In the genomic region with DNA sequence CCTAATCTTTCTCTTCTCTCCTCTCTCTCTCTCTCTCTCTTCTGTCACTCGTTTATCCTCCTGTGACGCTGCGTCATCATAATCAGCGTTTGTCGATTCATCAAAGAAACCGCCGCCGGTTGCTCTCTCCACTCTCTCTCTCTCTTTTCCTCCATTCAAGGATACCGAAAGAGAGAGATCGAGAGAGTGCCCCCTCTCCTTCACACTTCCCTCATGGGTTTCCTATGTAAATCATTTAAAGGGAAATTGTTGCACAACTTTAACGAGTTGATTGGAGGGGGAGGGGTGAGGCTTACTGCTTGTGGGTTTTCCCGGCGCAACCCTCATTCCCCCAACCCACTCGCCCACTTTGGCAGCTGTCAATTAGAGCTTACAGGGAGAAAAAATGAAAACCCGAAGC, we compare ENCODE assay signal across 1 fruit fly cellular context.
TF ChIP-seq lines count a peak whose summit lies in the region.

No protein-coding gene starts in this region.

TF ChIP-seq in whole organism, embryonic, 481 proteins besides CTCF, POLR2A, EP300 and RAD21 (continued from another document):
- TF ChIP-seq CG12155 (GFP tag; optimal IDR thresholded peaks at IDR 0.05; lab: Kevin White, UChicago) (peak; percentile 18), gro (GFP tag; optimal IDR thresholded peaks at IDR 0.05; lab: Kevin White, UChicago) (peak; percentile 35), unc-4 (GFP tag; IDR thresholded peaks at IDR 0.05; lab: Robert Waterston, UW; ENCODE audit: partially characterized antibody) (0 out of 2 replicates have a peak, but pooled peaks have one; percentile 29), scrt (GFP tag; optimal IDR thresholded peaks at IDR 0.05; lab: Kevin White, UChicago) (peak; percentile 79), yki (optimal IDR thresholded peaks at IDR 0.05; lab: Kevin White, UChicago) (peak; percentile 85), pan (optimal IDR thresholded peaks at IDR 0.05; lab: Kevin White, UChicago) (peak in 1 of 2 experiments; percentile 59), pan (GFP tag; optimal IDR thresholded peaks at IDR 0.05 in 1 of 2, IDR thresholded peaks at IDR 0.05 in 1 of 2) (peak in 1 of 2 experiments; percentile 51), lola (GFP tag; optimal IDR thresholded peaks at IDR 0.05; lab: Kevin White, UChicago) (no peak), CG18599 (GFP tag; optimal IDR thresholded peaks at IDR 0.05; lab: Kevin White, UChicago) (peak; percentile 21), Poxn (GFP tag; IDR thresholded peaks at IDR 0.05; lab: Robert Waterston, UW) (no peak), Scr (GFP tag; IDR thresholded peaks at IDR 0.05; lab: Robert Waterston, UW; ENCODE audit: partially characterized antibody) (peak; percentile 18; the same call in 1 of the 2 replicates), z (GFP tag; IDR thresholded peaks at IDR 0.05; lab: Robert Waterston, UW) (peak; percentile 50; the same call in 1 of the 3 replicates), cad (GFP tag; optimal IDR thresholded peaks at IDR 0.05; lab: Kevin White, UChicago) (peak; percentile 20), Usf (GFP tag; optimal IDR thresholded peaks at IDR 0.05; lab: Kevin White, UChicago) (no peak), Rx (GFP tag; IDR thresholded peaks at IDR 0.05; lab: Robert Waterston, UW) (no peak), h (optimal IDR thresholded peaks at IDR 0.05; lab: Kevin White, UChicago) (no peak), crol (GFP tag; IDR thresholded peaks at IDR 0.05; lab: Robert Waterston, UW) (peak; percentile 87), sens (GFP tag; lab: Kevin White, UChicago) (peak; percentile 67), Trl (optimal IDR thresholded peaks at IDR 0.05; lab: Kevin White, UChicago) (peak; percentile 81 to 96), Trl (GFP tag; optimal IDR thresholded peaks at IDR 0.05; lab: Kevin White, UChicago) (peak; percentile 21), CG1832 (GFP tag; optimal IDR thresholded peaks at IDR 0.05; lab: Kevin White, UChicago) (peak; percentile 79), Mes4 (GFP tag; optimal IDR thresholded peaks at IDR 0.05; lab: Kevin White, UChicago) (no peak), CG10321 (GFP tag; IDR thresholded peaks at IDR 0.05; lab: Robert Waterston, UW) (no peak), CG15479 (GFP tag; optimal IDR thresholded peaks at IDR 0.05; lab: Kevin White, UChicago) (peak; percentile 96), Kr (GFP tag; optimal IDR thresholded peaks at IDR 0.05; lab: Kevin White, UChicago) (peak; percentile 73), oc (tag; optimal IDR thresholded peaks at IDR 0.05; lab: Kevin White, UChicago) (peak; percentile 44), D (optimal IDR thresholded peaks at IDR 0.05; lab: Kevin White, UChicago) (peak; percentile 9), D (GFP tag; optimal IDR thresholded peaks at IDR 0.05; lab: Kevin White, UChicago) (no peak), abd-A (tag; optimal IDR thresholded peaks at IDR 0.05; lab: Kevin White, UChicago) (peak; percentile 85), tll (GFP tag; optimal IDR thresholded peaks at IDR 0.05; lab: Kevin White, UChicago) (peak in 1 of 2 experiments; percentile 71), CG32532 (GFP tag; IDR thresholded peaks at IDR 0.05; lab: Robert Waterston, UW) (peak; percentile 16; the same call in 1 of the 2 replicates)
TF ChIP-seq in whole organism, embryonic: peak in this region for 32.
